Worm (Caenorhabditis elegans) whole organism, mixed stage, embryonic: Measurements from ENCODE around the gene suox-1.

ENCODE experiments used
- blmp-1 ChIP-seq: fragments of 150-350 bp; optimal IDR thresholded peaks from 2 replicates; lab custom pipeline; 2014; ENCODE audit warnings: missing biosample characterization, missing genetic modification characterization
- ceh-83 ChIP-seq: fragments of 200-800 bp; sonication (Bioruptor generic); optimal IDR thresholded peaks from 2 replicates; lab custom pipeline; 2018; ENCODE audit warnings: mild to moderate bottlenecking, missing genetic modification characterization, missing compliant biosample characterization
- drap-1 ChIP-seq: fragments of 200-800 bp; sonication (Bioruptor generic); optimal IDR thresholded peaks from 3 replicates; lab custom pipeline; 2018; ENCODE audit warnings: mild to moderate bottlenecking, missing genetic modification characterization, missing compliant biosample characterization
- elt-3 ChIP-seq: fragments of 150-350 bp; optimal IDR thresholded peaks from 2 replicates; lab custom pipeline; 2014; ENCODE audit warnings: missing biosample characterization, missing genetic modification characterization
- lin-13 ChIP-seq: fragments of 150-350 bp; optimal IDR thresholded peaks from 2 replicates; lab custom pipeline; 2014; ENCODE audit warnings: missing biosample characterization, missing genetic modification characterization
- lsy-2 ChIP-seq: fragments of 150-350 bp; optimal IDR thresholded peaks from 2 replicates; lab custom pipeline; 2014; ENCODE audit warnings: missing biosample characterization, missing genetic modification characterization
- mep-1 ChIP-seq: fragments of 150-350 bp; optimal IDR thresholded peaks from 2 replicates; lab custom pipeline; 2017; ENCODE audit warnings: missing biosample characterization, missing genetic modification reagents, missing genetic modification characterization, inconsistent platforms
- nhr-2 ChIP-seq: fragments of 150-350 bp; optimal IDR thresholded peaks from 2 replicates; lab custom pipeline; 2014; ENCODE audit warnings: missing biosample characterization, missing genetic modification characterization
- nhr-76 ChIP-seq: sonication (generic microtip); optimal IDR thresholded peaks from 2 replicates; lab custom pipeline; 2017; ENCODE audit warnings: missing biosample characterization, missing genetic modification characterization
- unc-62 ChIP-seq: fragments of 150-350 bp; optimal IDR thresholded peaks from 2 replicates; lab custom pipeline; 2014; ENCODE audit warnings: missing biosample characterization, missing genetic modification reagents, missing genetic modification characterization
- ztf-11 ChIP-seq: fragments of 150-350 bp; optimal IDR thresholded peaks from 2 replicates; lab custom pipeline; 2014; ENCODE audit warnings: missing biosample characterization, missing genetic modification characterization

- TF ChIP-seq ztf-11 (no peak), elt-3 (tag; lab: Kevin White, UChicago) (no peak), blmp-1 (no peak), ceh-83 (GFP tag; lab: Kevin White, UChicago) (no peak), unc-62 (GFP tag; lab: Kevin White, UChicago) (no peak), lsy-2 (tag; lab: Kevin White, UChicago) (no peak), drap-1 (GFP tag; lab: Kevin White, UChicago) (no peak), mep-1 (no peak), nhr-76 (no peak), nhr-2 (tag; lab: Kevin White, UChicago) (no peak), lin-13 (no peak)
Measured at ce11 chrX:15485262-15485661, 12.1 kb upstream of the suox-1 start.
